Worm (Caenorhabditis elegans): ENCODE measurements around the gene slcr-46.3.

The slcr-46.3 gene

DNA sequence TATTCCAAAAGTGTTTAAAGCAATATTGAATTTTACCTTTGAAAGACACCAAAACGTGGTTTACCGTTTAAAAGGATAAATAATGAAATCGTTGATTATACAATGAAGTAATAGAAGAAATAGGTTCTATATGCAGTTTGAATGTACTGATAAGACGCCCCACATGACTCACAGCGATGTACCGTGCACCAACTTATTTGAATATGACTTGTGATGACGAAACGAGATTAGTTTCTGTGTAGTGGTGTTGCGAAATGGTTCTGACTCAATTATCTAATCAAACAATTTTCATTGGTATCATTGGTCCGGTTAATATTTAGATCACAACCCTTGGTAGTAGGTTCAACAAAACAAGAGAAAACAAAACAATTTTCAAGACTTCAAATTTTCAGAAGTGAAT, 12.7 kb downstream of the slcr-46.3 start:
- TF ChIP-seq unc-62 (GFP tag; optimal IDR thresholded peaks at IDR 0.05) = no peak

DNA sequence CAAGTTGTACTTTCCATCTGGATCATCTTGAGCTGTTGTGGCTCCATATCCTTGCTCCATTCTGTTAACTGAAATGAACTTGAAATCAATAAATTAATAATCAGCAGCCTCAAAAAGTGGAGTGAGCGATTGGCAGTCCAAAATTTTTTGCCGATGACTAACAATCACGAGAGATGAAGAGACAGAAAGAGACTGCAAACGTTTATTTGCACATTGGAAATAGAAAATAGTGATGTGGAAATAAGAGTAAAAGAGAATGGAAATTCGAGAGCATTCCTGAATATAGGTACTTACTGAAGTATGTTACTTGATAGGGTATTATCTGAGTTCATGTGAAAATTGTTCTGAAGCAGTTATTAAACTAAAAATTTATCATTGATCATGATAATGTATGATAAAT, 14.2 kb downstream of the slcr-46.3 start, which contains the start of gene tag-120:
Gene tag-120, minus strand, starts transcription at position 68 of the 400 bp plus-strand sequence.
- TF ChIP-seq unc-62 (GFP tag; optimal IDR thresholded peaks at IDR 0.05) = no peak

DNA sequence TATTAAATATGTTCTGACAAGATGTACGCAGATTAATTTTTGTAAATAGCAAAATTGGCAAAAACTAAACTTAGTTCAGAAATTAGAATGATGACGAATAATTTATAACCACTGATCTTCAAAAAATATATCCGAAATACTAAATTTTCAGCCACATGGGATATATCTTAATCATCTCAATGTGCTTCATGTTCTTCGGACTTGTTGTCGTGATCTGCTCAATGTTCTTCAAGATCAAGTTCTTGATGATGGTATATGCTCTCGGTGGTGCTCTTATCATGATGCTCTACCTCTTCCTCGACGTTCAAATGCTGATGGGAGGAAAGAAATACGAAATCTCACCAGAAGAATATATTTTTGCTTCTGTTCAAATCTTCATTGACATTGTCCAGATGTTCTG, 17.3 kb downstream of the slcr-46.3 start:
- no peak for TF ChIP-seq unc-62 (GFP tag; optimal IDR thresholded peaks at IDR 0.05)

DNA sequence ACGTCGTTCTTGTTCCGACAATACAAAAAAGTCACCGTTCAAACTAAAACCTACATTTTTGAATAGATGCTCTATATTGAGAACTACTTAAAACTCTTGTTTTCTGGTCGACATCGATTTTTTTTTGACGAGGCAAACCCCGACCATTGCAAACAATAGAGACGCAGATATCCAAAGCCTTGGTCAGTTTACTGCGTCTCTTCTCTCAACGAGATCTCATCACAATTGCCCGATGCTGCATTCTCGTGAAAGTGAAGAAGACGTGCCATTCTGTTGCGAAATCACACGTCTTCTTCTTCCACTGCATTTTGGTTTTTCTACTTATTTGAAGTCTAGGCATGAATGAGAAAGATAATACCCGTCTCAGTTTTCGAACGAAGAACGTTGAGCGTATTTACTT, 19.5 kb downstream of the slcr-46.3 start:
- no peak for TF ChIP-seq unc-62 (GFP tag; optimal IDR thresholded peaks at IDR 0.05)

DNA sequence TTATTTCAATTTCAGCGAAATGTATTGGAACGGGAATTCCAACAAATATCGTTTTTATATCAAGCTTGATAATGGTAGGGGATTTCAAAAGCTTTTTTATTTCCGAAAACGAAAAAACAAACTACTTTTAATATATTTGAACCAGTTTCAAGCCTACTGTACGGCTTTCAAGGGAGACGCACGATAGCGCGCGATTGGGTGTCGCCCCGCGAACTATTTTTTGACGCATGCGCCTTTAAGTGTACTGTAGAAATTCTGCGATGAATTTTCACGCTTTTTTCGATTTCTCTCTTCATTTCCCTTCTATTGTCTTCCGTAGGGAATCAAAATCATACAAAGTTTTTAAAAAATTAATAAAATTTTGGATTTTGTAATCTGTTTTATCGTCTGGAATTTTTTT, 20.4 kb downstream of the slcr-46.3 start:
- TF ChIP-seq unc-62 (GFP tag; optimal IDR thresholded peaks at IDR 0.05) = no peak

DNA sequence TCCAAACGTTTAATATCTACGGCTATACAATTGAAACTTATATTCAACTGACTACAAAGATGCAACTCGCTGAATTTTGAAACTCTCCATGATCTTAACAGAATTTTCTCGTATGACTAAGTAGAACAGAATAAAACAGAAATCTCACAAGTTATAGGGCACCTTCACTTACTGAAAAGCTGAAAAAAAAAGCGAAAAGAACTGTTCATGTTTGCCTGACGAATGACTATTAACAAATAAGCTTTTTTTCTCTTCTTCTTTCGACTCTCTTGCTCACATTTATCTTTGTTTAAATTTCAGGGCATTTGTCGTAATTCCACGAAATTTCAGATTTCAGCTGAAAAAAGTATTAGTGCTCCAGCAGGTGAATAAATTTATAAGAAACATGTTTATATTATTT, 21.2 kb downstream of the slcr-46.3 start, which contains the start of gene xbx-6:
Gene xbx-6, plus strand, starts transcription at position 301 of the 400 bp plus-strand sequence.
- TF ChIP-seq unc-62 (GFP tag; optimal IDR thresholded peaks at IDR 0.05) = no peak

DNA sequence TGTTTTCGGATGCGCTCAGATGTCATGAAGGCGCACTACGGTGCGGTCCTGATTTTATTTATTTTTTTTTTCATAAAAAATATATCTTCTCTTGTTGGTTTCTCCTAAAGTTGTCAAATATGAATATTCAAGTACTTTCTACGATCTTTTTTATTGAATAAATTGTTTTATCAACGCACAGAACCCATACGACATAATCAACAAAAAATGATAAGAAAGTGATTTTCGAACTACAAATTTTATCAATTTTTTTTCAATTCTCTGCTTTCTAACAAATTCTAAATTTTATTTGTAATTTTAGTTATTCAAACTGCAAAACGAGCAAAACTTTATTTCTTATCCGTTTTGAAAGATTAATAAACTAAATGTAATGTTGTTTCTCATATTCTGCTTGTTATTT, 22.0 kb downstream of the slcr-46.3 start:
- no peak for TF ChIP-seq unc-62 (GFP tag; optimal IDR thresholded peaks at IDR 0.05)

DNA sequence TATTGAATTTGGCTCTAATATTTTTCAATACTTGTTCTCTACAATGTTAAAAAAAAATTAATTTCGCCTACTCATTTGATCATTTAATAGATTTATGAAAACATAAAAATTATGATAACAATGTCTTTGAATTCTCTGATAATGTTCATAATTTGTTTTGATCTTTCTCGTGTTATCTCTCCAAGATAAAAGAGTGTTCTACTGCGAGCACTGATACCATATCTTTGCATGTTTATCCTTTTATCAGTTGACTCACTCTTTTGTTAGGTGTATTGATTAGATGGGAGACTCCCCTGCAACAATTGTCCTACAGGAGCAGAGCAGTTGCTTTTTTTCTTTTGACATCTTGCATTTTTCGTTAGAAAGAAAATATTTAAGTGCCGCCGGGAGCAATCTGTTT, 24.7 kb downstream of the slcr-46.3 start:
- TF ChIP-seq unc-62 (GFP tag; optimal IDR thresholded peaks at IDR 0.05) = no peak

DNA sequence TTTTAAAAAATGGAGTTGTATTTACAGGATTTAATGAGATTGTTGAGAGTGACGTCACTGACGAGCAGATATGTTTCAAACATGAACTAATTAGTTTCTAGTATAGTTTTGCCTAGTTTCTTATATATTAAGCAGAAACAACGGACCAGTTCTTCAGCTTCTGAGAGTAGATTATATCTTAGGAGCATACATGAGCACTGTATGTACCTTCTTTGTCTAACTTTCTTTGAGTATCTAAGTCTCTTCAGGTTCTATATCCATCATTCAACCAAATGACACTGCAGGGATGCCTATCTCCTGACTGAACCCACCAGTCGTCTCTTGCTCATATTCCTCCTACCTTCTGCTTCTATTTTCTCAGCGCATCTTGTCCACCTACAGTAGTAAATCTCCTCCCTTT, 27.2 kb downstream of the slcr-46.3 start, which contains the start of gene her-1:
Gene her-1, plus strand, starts transcription at position 301 of the 400 bp plus-strand sequence.
- TF ChIP-seq unc-62 (GFP tag; optimal IDR thresholded peaks at IDR 0.05) = no peak

DNA sequence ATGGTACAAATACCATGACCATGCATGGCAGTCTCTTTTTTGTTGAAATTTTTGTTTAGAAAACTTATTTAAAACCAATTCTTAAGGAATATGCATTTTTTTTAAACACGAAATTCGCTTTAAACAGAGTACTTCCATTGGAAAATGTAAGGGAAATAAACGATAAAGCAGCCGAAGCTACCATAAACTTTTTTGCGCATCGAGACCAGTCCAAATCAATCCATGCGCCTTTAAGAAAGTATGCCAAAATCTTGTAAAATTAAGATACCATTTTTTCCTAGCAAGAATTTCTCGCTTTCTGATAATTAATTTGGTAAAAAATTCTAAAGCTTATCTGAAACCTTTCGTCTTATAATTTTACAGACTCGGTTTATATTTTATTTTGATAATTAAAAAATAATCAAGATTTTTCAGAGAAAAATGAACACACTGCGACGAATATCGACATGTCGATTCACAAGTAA, 31.2 kb downstream of the slcr-46.3 start, which contains the start of gene ZK287.7:
Gene ZK287.7, plus strand, starts transcription at position 414 of the 464 bp plus-strand sequence.
- no peak for TF ChIP-seq unc-62 (GFP tag; optimal IDR thresholded peaks at IDR 0.05)

DNA sequence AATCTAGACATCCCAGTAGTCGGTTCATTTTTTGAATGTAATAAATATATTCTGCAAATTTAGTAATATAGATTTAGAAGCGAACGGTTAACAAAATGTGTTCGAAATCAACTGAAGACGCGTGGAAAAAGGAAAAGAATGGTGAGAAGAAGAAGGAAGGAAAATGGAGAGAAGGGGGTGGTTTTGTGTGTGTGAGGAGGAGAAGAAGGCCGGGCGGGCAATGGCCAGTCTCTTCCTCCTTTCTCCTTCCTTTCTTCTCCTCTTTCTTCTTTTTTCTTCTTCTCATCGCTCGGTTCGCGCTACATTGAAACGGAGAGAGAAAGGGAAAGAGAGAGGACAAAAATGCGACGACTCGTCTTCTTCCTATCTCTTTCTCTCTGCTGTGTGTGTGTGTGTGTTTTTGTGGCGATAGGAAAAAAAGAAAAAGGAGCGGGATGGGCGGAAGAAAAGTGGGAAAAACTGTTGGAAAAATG, 31.8 kb downstream of the slcr-46.3 start, which contains the start of gene ztf-9:
Gene ztf-9, minus strand, starts transcription at position 51 of the 473 bp plus-strand sequence.
- no peak for TF ChIP-seq unc-62 (GFP tag; optimal IDR thresholded peaks at IDR 0.05)

DNA sequence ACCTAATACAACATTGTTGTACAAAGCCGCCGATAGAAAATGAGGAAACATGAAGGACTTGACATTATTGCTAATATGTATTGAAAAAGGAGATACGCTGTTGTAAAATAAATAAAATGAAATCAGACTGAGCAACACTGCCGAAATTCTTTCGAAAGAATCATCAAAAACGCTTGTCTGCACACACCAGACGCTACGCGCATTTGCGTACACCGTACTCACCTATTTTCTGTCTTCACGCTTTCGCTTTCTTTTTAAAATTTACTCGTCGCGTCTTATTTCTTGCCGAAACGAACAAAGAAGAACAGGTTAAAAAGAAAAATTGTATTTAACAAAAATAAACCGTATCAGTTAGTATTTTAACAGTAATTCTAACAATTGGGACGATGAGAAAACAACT, 33.2 kb downstream of the slcr-46.3 start:
- no peak for TF ChIP-seq unc-62 (GFP tag; optimal IDR thresholded peaks at IDR 0.05)

DNA sequence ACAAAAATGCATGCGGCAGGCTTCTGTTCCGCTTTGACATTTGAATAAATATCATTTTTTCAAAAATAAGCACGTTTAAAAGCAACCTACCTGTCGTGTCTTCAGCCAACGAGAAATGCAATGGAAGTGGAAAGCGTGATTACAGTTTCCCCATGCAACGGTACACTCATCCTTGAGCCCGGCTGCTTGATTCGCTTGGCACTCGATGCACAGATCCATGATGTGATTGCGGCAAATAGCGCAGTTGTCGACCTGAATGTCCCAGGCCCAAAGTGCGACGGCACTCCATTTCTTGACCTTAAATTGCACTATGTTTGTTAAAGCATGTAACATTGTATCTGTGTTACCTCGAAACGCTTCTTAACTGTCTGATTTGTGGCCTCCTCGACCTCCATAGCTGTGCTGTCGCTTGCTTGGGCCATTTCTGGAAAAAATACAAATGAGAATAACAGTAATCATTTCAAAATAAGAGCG, 33.8 kb downstream of the slcr-46.3 start, which contains the start of gene rbx-1:
Gene rbx-1, minus strand, starts transcription at position 424 of the 474 bp plus-strand sequence.
- TF ChIP-seq unc-62 (GFP tag; optimal IDR thresholded peaks at IDR 0.05) = no peak

DNA sequence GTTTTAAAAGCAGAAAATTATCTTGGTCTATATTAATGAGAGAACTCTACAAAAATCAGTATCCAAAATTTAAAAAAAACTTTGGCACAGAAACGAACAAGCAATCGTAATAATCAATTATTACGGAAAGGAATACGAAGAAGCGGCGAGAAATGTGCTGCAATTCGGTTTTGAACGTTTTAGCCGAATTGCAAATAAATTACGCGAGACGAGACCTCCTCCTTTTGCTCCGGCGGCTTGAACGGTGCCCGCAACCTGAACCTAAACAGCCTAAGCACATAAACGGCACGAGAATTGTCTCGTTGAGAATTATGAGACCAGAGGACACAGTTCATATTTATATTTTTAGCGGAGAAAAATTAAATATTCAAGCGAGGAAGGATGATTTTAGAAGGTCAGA, 34.5 kb downstream of the slcr-46.3 start:
- TF ChIP-seq unc-62 (GFP tag; optimal IDR thresholded peaks at IDR 0.05) = no peak

DNA sequence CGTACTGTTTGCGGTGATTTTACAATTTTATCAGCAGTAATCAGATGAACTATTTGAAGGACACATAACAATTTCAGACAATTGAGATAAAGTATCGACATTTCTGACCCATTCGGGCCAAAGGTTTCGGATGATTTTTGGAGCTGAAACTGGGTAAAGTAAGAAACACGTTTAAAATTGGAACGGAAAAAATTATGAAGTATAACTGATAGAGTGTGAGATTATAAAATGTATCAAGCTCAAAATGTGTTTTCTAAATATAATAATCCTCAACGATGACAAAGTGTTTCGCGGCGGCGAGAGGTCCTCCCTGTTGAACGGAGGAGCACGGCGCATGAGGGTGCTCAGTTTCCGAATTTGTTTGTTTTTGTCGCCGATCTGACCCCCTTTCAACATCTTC, 38.3 kb downstream of the slcr-46.3 start, which contains the start of gene ZK287.4:
Gene ZK287.4, minus strand, starts transcription at position 101 of the 400 bp plus-strand sequence.
- no peak for TF ChIP-seq unc-62 (GFP tag; optimal IDR thresholded peaks at IDR 0.05)

DNA sequence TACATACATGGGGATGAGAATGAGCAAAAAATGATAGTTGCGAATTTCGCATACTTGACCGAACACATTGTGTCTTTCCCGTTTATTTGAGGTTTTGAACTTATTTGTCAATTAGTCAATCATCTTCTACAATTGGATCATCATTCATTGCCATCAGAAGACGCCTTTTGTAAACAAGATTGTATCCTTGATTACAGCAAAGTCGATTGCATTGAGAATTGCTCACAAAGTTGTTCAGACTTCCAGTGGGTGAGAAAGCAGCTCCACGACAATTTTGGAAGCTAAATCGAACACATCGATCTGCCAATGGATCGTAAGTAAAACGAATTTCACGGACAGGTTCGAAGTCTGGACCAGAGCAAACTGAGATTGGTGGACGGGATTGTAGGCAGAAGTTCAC, 43.6 kb downstream of the slcr-46.3 start:
- no peak for TF ChIP-seq unc-62 (GFP tag; optimal IDR thresholded peaks at IDR 0.05)

DNA sequence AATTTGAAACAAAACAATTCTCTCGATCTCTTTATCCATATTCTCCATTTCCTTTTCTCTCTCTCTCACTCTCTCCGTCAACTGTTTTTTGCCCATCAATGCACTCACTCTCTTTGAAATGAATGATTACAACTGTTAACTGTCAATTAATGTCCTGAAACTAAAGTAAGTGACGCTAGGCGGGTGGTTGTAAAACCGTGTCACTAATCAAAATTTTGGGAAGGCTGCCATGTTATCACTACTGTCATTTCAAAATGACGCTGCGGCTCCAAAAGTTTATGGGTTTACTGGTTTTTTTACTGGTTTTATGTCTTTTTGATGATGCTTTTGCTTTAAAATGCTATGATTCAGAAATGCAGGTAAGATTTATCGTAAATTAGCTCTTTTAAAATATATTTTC, 44.7 kb downstream of the slcr-46.3 start, which contains the start of gene ZK287.9:
Gene ZK287.9, plus strand, starts transcription at position 192 of the 400 bp plus-strand sequence.
- no peak for TF ChIP-seq unc-62 (GFP tag; optimal IDR thresholded peaks at IDR 0.05)

Measured in whole organism, dauer.